Worm (Caenorhabditis elegans) whole organism, late embryonic: Measurements from ENCODE around the gene aptf-4.

ENCODE experiments used
- Y22D7AL.16 ChIP-seq: sonication (generic microtip); optimal IDR thresholded peaks from 2 replicates; lab custom pipeline; 2016; ENCODE audit warnings: missing genetic modification characterization, missing compliant biosample characterization
- ama-1 ChIP-seq: fragments of 150-350 bp; optimal IDR thresholded peaks from 2 replicates; lab custom pipeline; 2014
- ceh-6 ChIP-seq: fragments of 200-800 bp; sonication (Bioruptor generic); optimal IDR thresholded peaks from 2 replicates; lab custom pipeline; 2018; ENCODE audit warnings: mild to moderate bottlenecking, missing genetic modification characterization, missing compliant biosample characterization
- elt-2 ChIP-seq: sonication (generic microtip); optimal IDR thresholded peaks from 2 replicates; lab custom pipeline; 2016; ENCODE audit warnings: missing genetic modification reagents, missing genetic modification characterization, missing compliant biosample characterization
- fkh-10 ChIP-seq: fragments of 150-350 bp; optimal IDR thresholded peaks from 2 replicates; lab custom pipeline; 2014; ENCODE audit warnings: missing biosample characterization, missing genetic modification reagents, missing genetic modification characterization
- fkh-6 ChIP-seq: sonication (generic microtip); optimal IDR thresholded peaks from 2 replicates; lab custom pipeline; 2016; ENCODE audit warnings: missing genetic modification characterization, missing compliant biosample characterization
- pag-3 ChIP-seq: sonication (generic microtip); optimal IDR thresholded peaks from 2 replicates; lab custom pipeline; 2016; ENCODE audit warnings: missing compliant biosample characterization, missing genetic modification characterization, borderline replicate concordance
- pqm-1 ChIP-seq: sonication (generic microtip); optimal IDR thresholded peaks from 2 replicates; lab custom pipeline; 2016; ENCODE audit warnings: missing genetic modification characterization, missing compliant biosample characterization
- tbx-2 ChIP-seq: sonication (generic microtip); optimal IDR thresholded peaks from 2 replicates; lab custom pipeline; 2016; ENCODE audit warnings: missing genetic modification characterization, missing compliant biosample characterization

- TF ChIP-seq elt-2 (tag; lab: Kevin White, UChicago) (no peak), fkh-6 (tag; lab: Kevin White, UChicago) (no peak), pag-3 (tag; lab: Kevin White, UChicago) (no peak), ama-1 (lab: Kevin White, UChicago) (no peak), fkh-10 (GFP tag; lab: Kevin White, UChicago) (no peak), ceh-6 (GFP tag; lab: Kevin White, UChicago) (no peak), pqm-1 (tag; lab: Kevin White, UChicago) (no peak), Y22D7AL.16 (tag; lab: Kevin White, UChicago) (no peak), tbx-2 (tag; lab: Kevin White, UChicago) (no peak)
These were observed 37.1 kb downstream of the aptf-4 start for ce11 chrII:8627907-8628306.
